Fruit fly (Drosophila melanogaster) whole organism, wandering third instar larva: ENCODE data around the gene CG12617.

Experiments
- N ChIP-seq: fragments of >200 bp; optimal IDR thresholded peaks from 2 replicates; lab custom pipeline; 2018; ENCODE audit warnings: missing biosample characterization, missing external identifiers, missing genetic modification characterization
- Sp1 ChIP-seq: fragments of 200-800 bp; sonication (Bioruptor generic); optimal IDR thresholded peaks from 3 replicates; lab custom pipeline; 2019; ENCODE audit warnings: missing biosample characterization, mild to moderate bottlenecking, missing genetic modification characterization, moderate library complexity

DNA sequence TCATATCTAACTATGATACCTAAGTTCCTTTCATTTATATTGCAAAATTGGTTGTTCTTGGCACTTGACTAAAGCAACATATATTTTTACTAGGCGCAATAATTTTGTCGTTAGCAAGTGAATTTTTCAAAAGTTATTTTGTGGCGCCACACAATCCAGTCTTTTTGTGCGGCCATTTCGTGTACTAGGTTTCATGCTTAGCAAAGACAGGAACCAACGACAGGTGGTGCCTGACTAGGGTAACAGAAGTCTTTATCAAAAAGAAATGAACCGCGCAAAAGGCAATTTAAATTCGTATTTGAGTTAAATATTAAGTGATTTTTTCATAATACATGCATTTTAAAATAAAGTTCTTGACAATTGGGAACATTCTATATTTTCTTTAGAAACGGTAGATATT, 553 bp upstream of the CG12617 start:
- TF ChIP-seq Sp1 (GFP tag; lab: Kevin White, UChicago) (no peak), N (GFP tag; lab: Kevin White, UChicago) (no peak)
